Worm (Caenorhabditis elegans) whole organism, L3 larva: ENCODE results near the gene ZK105.1.

Experiments used
- R02D3.7 ChIP-seq: fragments of 150-350 bp; optimal IDR thresholded peaks from 2 replicates; lab custom pipeline; 2014; ENCODE audit warnings: missing biosample characterization, missing genetic modification characterization
- aly-2 ChIP-seq: fragments of 150-350 bp; optimal IDR thresholded peaks from 2 replicates; lab custom pipeline; 2014; ENCODE audit warnings: missing biosample characterization, missing genetic modification characterization
- elt-2 ChIP-seq: sonication (generic microtip); optimal IDR thresholded peaks from 2 replicates; lab custom pipeline; 2016; ENCODE audit warnings: missing genetic modification reagents, mild to moderate bottlenecking, missing genetic modification characterization, missing compliant biosample characterization
- elt-3 ChIP-seq, 3 experiments: fragments of 150-350 bp in 1 of 3; sonication (generic microtip) in 2 of 3; optimal IDR thresholded peaks; 2 replicates in 2 of 3; 4 replicates in 1 of 3; lab custom pipeline; 2014 to 2017; ENCODE audit warnings: missing biosample characterization in 3 of 3, missing genetic modification characterization in 3 of 3
- fos-1 ChIP-seq: fragments of 150-350 bp; optimal IDR thresholded peaks from 2 replicates; lab custom pipeline; 2014; ENCODE audit warnings: missing biosample characterization, missing genetic modification characterization
- lin-15B ChIP-seq: fragments of 150-350 bp; optimal IDR thresholded peaks from 2 replicates; lab custom pipeline; 2014; ENCODE audit warnings: missing biosample characterization, missing genetic modification characterization
- lsy-12 ChIP-seq: sonication (generic microtip); optimal IDR thresholded peaks from 2 replicates; lab custom pipeline; 2016; ENCODE audit warnings: mild to moderate bottlenecking, missing genetic modification characterization, missing compliant biosample characterization
- snpc-4 ChIP-seq: fragments of 150-350 bp; optimal IDR thresholded peaks from 2 replicates; lab custom pipeline; 2014; ENCODE audit warnings: missing biosample characterization, missing genetic modification characterization
- unc-39 ChIP-seq: sonication (generic microtip); optimal IDR thresholded peaks from 4 replicates; lab custom pipeline; 2017; ENCODE audit warnings: missing biosample characterization, missing genetic modification characterization
- unc-62 ChIP-seq: fragments of 150-350 bp; sonication (generic microtip); optimal IDR thresholded peaks from 4 replicates; lab custom pipeline; 2014; ENCODE audit warnings: missing biosample characterization, missing genetic modification reagents, missing genetic modification characterization

- TF ChIP-seq unc-62 (GFP tag; lab: Kevin White, UChicago) (no peak), fos-1 (tag; lab: Kevin White, UChicago) (no peak), R02D3.7 (tag; lab: Kevin White, UChicago) (no peak), elt-3 (tag; optimal IDR thresholded peaks at IDR 0.05; lab: Kevin White, UChicago) (no peak), lin-15B (tag; lab: Kevin White, UChicago) (no peak), elt-2 (tag; lab: Kevin White, UChicago) (no peak), unc-39 (tag; lab: Kevin White, UChicago) (no peak), lsy-12 (no peak), aly-2 (tag; lab: Kevin White, UChicago) (no peak), snpc-4 (tag; lab: Kevin White, UChicago) (no peak)
Measured at ce11 chrV:7717629-7718028, 3.8 kb downstream of the ZK105.1 start, which contains the start of gene ZK105.5.
